Worm (Caenorhabditis elegans) whole organism, L3 larva: Measurements from ENCODE around the gene cpg-2.

Source experiments
- R02D3.7 ChIP-seq: fragments of 150-350 bp; optimal IDR thresholded peaks from 2 replicates; lab custom pipeline; 2014; ENCODE audit warnings: missing biosample characterization, missing genetic modification characterization
- daf-12 ChIP-seq: fragments of 150-350 bp; optimal IDR thresholded peaks from 2 replicates; lab custom pipeline; 2014; ENCODE audit warnings: missing biosample characterization, missing genetic modification reagents, missing genetic modification characterization
- elt-2 ChIP-seq: sonication (generic microtip); optimal IDR thresholded peaks from 2 replicates; lab custom pipeline; 2016; ENCODE audit warnings: missing genetic modification reagents, mild to moderate bottlenecking, missing genetic modification characterization, missing compliant biosample characterization
- fkh-10 ChIP-seq: sonication (generic microtip); optimal IDR thresholded peaks from 2 replicates; lab custom pipeline; 2017; ENCODE audit warnings: missing biosample characterization, missing genetic modification reagents, missing genetic modification characterization
- fos-1 ChIP-seq: fragments of 150-350 bp; optimal IDR thresholded peaks from 2 replicates; lab custom pipeline; 2014; ENCODE audit warnings: missing biosample characterization, missing genetic modification characterization
- mml-1 ChIP-seq: fragments of 150-350 bp; sonication (generic microtip); optimal IDR thresholded peaks from 3 replicates; lab custom pipeline; 2014; ENCODE audit warnings: missing biosample characterization, missing genetic modification characterization
- nhr-12 ChIP-seq: fragments of 150-350 bp; optimal IDR thresholded peaks from 2 replicates; lab custom pipeline; 2014; ENCODE audit warnings: missing biosample characterization, missing genetic modification characterization
- nhr-25 ChIP-seq: sonication (generic microtip); optimal IDR thresholded peaks from 2 replicates; lab custom pipeline; 2017; ENCODE audit warnings: missing biosample characterization, missing genetic modification characterization
- nhr-28 ChIP-seq: fragments of 150-350 bp; optimal IDR thresholded peaks from 2 replicates; lab custom pipeline; 2014; ENCODE audit warnings: missing biosample characterization, missing genetic modification characterization
- nhr-76 ChIP-seq: fragments of 150-350 bp; sonication (generic microtip); optimal IDR thresholded peaks from 5 replicates; lab custom pipeline; 2014; ENCODE audit warnings: missing biosample characterization, missing genetic modification characterization
- nhr-77 ChIP-seq: fragments of 150-350 bp; optimal IDR thresholded peaks from 2 replicates; lab custom pipeline; 2014; ENCODE audit warnings: missing biosample characterization, missing genetic modification characterization
- snpc-4 ChIP-seq: fragments of 150-350 bp; optimal IDR thresholded peaks from 2 replicates; lab custom pipeline; 2014; ENCODE audit warnings: missing biosample characterization, missing genetic modification characterization
- unc-39 ChIP-seq: sonication (generic microtip); optimal IDR thresholded peaks from 4 replicates; lab custom pipeline; 2017; ENCODE audit warnings: missing biosample characterization, missing genetic modification characterization
- ztf-11 ChIP-seq: fragments of 150-350 bp; optimal IDR thresholded peaks from 2 replicates; lab custom pipeline; 2014; ENCODE audit warnings: missing biosample characterization, missing genetic modification characterization

- TF ChIP-seq mml-1 (tag; lab: Kevin White, UChicago): no peak
- no peak for TF ChIP-seq fkh-10
- no peak for TF ChIP-seq ztf-11 (tag; lab: Kevin White, UChicago)
- TF ChIP-seq unc-39 (tag; lab: Kevin White, UChicago): no peak
- TF ChIP-seq elt-2 (tag; lab: Kevin White, UChicago): no peak
- no peak for TF ChIP-seq R02D3.7
- TF ChIP-seq nhr-77 (tag; lab: Kevin White, UChicago): no peak
- no peak for TF ChIP-seq nhr-12 (tag; lab: Kevin White, UChicago)
- no peak for TF ChIP-seq nhr-76 (tag; lab: Kevin White, UChicago)
- TF ChIP-seq fos-1 (tag; lab: Kevin White, UChicago): no peak
- no peak for TF ChIP-seq nhr-28 (tag; lab: Kevin White, UChicago)
- no peak for TF ChIP-seq nhr-25 (tag; lab: Kevin White, UChicago)
- TF ChIP-seq snpc-4: no peak
- TF ChIP-seq daf-12: no peak
Measured at ce11 chrIII:7144749-7145148, 41.0 kb upstream of the cpg-2 start, which contains the start of gene glr-2.
